Fruit fly (Drosophila melanogaster) whole organism, embryonic: ENCODE measurements around the gene jv.

Source experiments
- ATbp ChIP-seq: fragments of 200-800 bp; sonication (Bioruptor generic); optimal IDR thresholded peaks from 2 replicates; lab custom pipeline; 2017; ENCODE audit warnings: missing biosample characterization, mild to moderate bottlenecking, missing genetic modification characterization, missing genetic modification reagents
- CG10654 ChIP-seq: fragments of 200-800 bp; sonication (Bioruptor generic); optimal IDR thresholded peaks from 2 replicates; lab custom pipeline; 2016; ENCODE audit warnings: missing biosample characterization, missing genetic modification characterization
- CG11398 ChIP-seq: fragments of 200-800 bp; sonication (Bioruptor generic); optimal IDR thresholded peaks from 2 replicates; lab custom pipeline; 2016; ENCODE audit warnings: missing biosample characterization, missing genetic modification characterization
- CG11504 ChIP-seq: fragments of 200-800 bp; sonication (Bioruptor generic); optimal IDR thresholded peaks from 3 replicates; lab custom pipeline; 2019; ENCODE audit warnings: missing biosample characterization, mild to moderate bottlenecking, missing genetic modification characterization, moderate library complexity
- CG13123 ChIP-seq: fragments of 200-800 bp; sonication (Bioruptor generic); optimal IDR thresholded peaks from 2 replicates; lab custom pipeline; 2016; ENCODE audit warnings: missing biosample characterization, missing genetic modification characterization
- CG13287 ChIP-seq: fragments of 200-800 bp; sonication (Bioruptor generic); IDR thresholded peaks from 2 replicates; pipeline ENCODE4 v1.3.6; 2022; ENCODE audit warnings: missing biosample characterization, missing genetic modification characterization; ENCODE audit not compliant: partially characterized antibody
- CG14050 ChIP-seq: fragments of 200-800 bp; sonication (Bioruptor generic); IDR thresholded peaks from 3 replicates; pipeline ENCODE4 v1.3.6; 2022; ENCODE audit warnings: missing biosample characterization, missing genetic modification characterization
- CG14965 ChIP-seq: fragments of 200-800 bp; sonication (Bioruptor generic); optimal IDR thresholded peaks from 2 replicates; lab custom pipeline; 2016; ENCODE audit warnings: missing biosample characterization, missing genetic modification characterization, borderline replicate concordance
- CG1603 ChIP-seq: fragments of 200-800 bp; sonication (Bioruptor generic); optimal IDR thresholded peaks from 2 replicates; lab custom pipeline; 2019; ENCODE audit warnings: missing biosample characterization, mild to moderate bottlenecking, missing genetic modification characterization, moderate library complexity
- CG16779 ChIP-seq: fragments of 200-800 bp; sonication (Bioruptor generic); IDR thresholded peaks from 2 replicates; pipeline ENCODE4 v1.3.6; 2022; ENCODE audit warnings: missing biosample characterization, missing genetic modification characterization
- CG18476 ChIP-seq: fragments of 200-800 bp; sonication (Bioruptor generic); optimal IDR thresholded peaks from 2 replicates; lab custom pipeline; 2016; ENCODE audit warnings: missing biosample characterization, mild to moderate bottlenecking, missing genetic modification characterization
- CG2678 ChIP-seq: fragments of 200-800 bp; sonication (Bioruptor generic); optimal IDR thresholded peaks from 3 replicates; lab custom pipeline; 2019; ENCODE audit warnings: missing biosample characterization, mild to moderate bottlenecking, missing genetic modification characterization, moderate library complexity
- CG2889 ChIP-seq: fragments of 200-800 bp; sonication (Bioruptor generic); IDR thresholded peaks from 3 replicates; pipeline ENCODE4 v1.3.6; 2022; ENCODE audit warnings: missing biosample characterization, missing genetic modification characterization
- CG30431 ChIP-seq: fragments of 200-800 bp; sonication (Bioruptor generic); optimal IDR thresholded peaks from 2 replicates; lab custom pipeline; 2017; ENCODE audit warnings: missing biosample characterization, missing genetic modification characterization
- CG31224 ChIP-seq: fragments of 200-800 bp; sonication (Bioruptor generic); IDR thresholded peaks from 2 replicates; pipeline ENCODE4 v1.3.6; 2022; ENCODE audit warnings: missing biosample characterization, missing genetic modification characterization
- CG33557 ChIP-seq: fragments of 200-800 bp; sonication (Bioruptor generic); optimal IDR thresholded peaks from 2 replicates; lab custom pipeline; 2019; ENCODE audit warnings: missing biosample characterization, mild to moderate bottlenecking, missing genetic modification characterization, moderate library complexity
- CG6654 ChIP-seq: fragments of 200-800 bp; sonication (Bioruptor generic); optimal IDR thresholded peaks from 2 replicates; lab custom pipeline; 2017; ENCODE audit warnings: missing biosample characterization, mild to moderate bottlenecking, missing genetic modification characterization
- CG7928 ChIP-seq: fragments of 200-800 bp; sonication (Bioruptor generic); optimal IDR thresholded peaks from 2 replicates; lab custom pipeline; 2017; ENCODE audit warnings: missing biosample characterization, mild to moderate bottlenecking, missing genetic modification characterization
- CG8089 ChIP-seq: fragments of 200-800 bp; sonication (Bioruptor generic); optimal IDR thresholded peaks from 3 replicates; lab custom pipeline; 2016; ENCODE audit warnings: missing biosample characterization, missing genetic modification characterization
- CG8765 ChIP-seq: fragments of 200-800 bp; sonication (Bioruptor generic); IDR thresholded peaks from 2 replicates; pipeline ENCODE4 v1.3.6; 2022; ENCODE audit warnings: missing biosample characterization, missing genetic modification characterization
- D19A ChIP-seq: fragments of 200-800 bp; optimal IDR thresholded peaks from 3 replicates; lab custom pipeline; 2019; ENCODE audit warnings: missing biosample characterization, mild to moderate bottlenecking, missing genetic modification characterization, moderate library complexity
- Dbx ChIP-seq: fragments of 200-800 bp; sonication (Bioruptor generic); IDR thresholded peaks from 3 replicates; pipeline ENCODE4 v1.3.6; 2022; ENCODE audit warnings: missing biosample characterization, missing genetic modification characterization
- Dek ChIP-seq: fragments of 200-800 bp; sonication (Bioruptor generic); optimal IDR thresholded peaks from 3 replicates; lab custom pipeline; 2019; ENCODE audit warnings: missing biosample characterization, mild to moderate bottlenecking, missing genetic modification characterization, moderate library complexity
- ERR ChIP-seq: fragments of 200-800 bp; sonication (Bioruptor generic); optimal IDR thresholded peaks from 2 replicates; lab custom pipeline; 2016; ENCODE audit warnings: missing biosample characterization, missing genetic modification characterization
- Hmr ChIP-seq: fragments of 200-800 bp; sonication (Bioruptor generic); optimal IDR thresholded peaks from 3 replicates; lab custom pipeline; 2017; ENCODE audit warnings: mild to moderate bottlenecking, missing biosample characterization, missing genetic modification reagents, missing genetic modification characterization
- MBD-R2 ChIP-seq: fragments of 200-800 bp; sonication (Bioruptor generic); IDR thresholded peaks from 2 replicates; pipeline ENCODE4 v1.3.6; 2022; ENCODE audit warnings: missing biosample characterization, missing genetic modification characterization
- MESR4 ChIP-seq: fragments of 200-800 bp; sonication (Bioruptor generic); optimal IDR thresholded peaks from 2 replicates; lab custom pipeline; 2018; ENCODE audit warnings: missing biosample characterization, mild to moderate bottlenecking, missing genetic modification characterization, moderate library complexity
- Mes4 ChIP-seq: fragments of 200-800 bp; sonication (Bioruptor generic); optimal IDR thresholded peaks from 2 replicates; lab custom pipeline; 2016; ENCODE audit warnings: missing biosample characterization, missing genetic modification characterization
- Nf-YC ChIP-seq: fragments of 200-800 bp; optimal IDR thresholded peaks from 3 replicates; lab custom pipeline; 2019; ENCODE audit warnings: missing biosample characterization, mild to moderate bottlenecking, missing genetic modification characterization, moderate library complexity
- Poxn ChIP-seq: fragments of 200-800 bp; sonication (Bioruptor generic); IDR thresholded peaks from 2 replicates; pipeline ENCODE4 v1.3.6; 2022; ENCODE audit warnings: missing biosample characterization, missing genetic modification characterization
- Ravus ChIP-seq: fragments of 200-800 bp; sonication (Bioruptor generic); IDR thresholded peaks from 2 replicates; pipeline ENCODE4 v1.3.6; 2022; ENCODE audit warnings: missing biosample characterization, missing genetic modification characterization
- Rfx ChIP-seq: fragments of 200-800 bp; sonication (Bioruptor generic); IDR thresholded peaks from 2 replicates; pipeline ENCODE4 v1.3.6; 2022; ENCODE audit warnings: missing biosample characterization, missing genetic modification characterization
- Scr ChIP-seq: fragments of 200-800 bp; sonication (Bioruptor generic); IDR thresholded peaks from 2 replicates; pipeline ENCODE4 v1.3.6; 2022; ENCODE audit warnings: missing biosample characterization, missing genetic modification characterization; ENCODE audit not compliant: partially characterized antibody
- Sry-δ ChIP-seq: fragments of 200-800 bp; sonication (Bioruptor generic); optimal IDR thresholded peaks from 2 replicates; lab custom pipeline; 2016; ENCODE audit warnings: missing biosample characterization, missing genetic modification characterization
- Trl ChIP-seq, 3 experiments: fragments of >200 bp in 2 of 3; fragments of 200-800 bp in 1 of 3; sonication (Bioruptor generic) in 1 of 3; optimal IDR thresholded peaks; 2 replicates in 1 of 3; 3 replicates in 2 of 3; lab custom pipeline; 2016 to 2017; ENCODE audit warnings: missing biosample characterization in 1 of 3, missing genetic modification characterization in 1 of 3
- Usf ChIP-seq: fragments of 200-800 bp; sonication (Bioruptor generic); optimal IDR thresholded peaks from 2 replicates; lab custom pipeline; 2017; ENCODE audit warnings: missing genotype, missing biosample characterization, missing genetic modification characterization
- bab2 ChIP-seq: fragments of 200-800 bp; sonication (Bioruptor generic); optimal IDR thresholded peaks from 2 replicates; lab custom pipeline; 2016; ENCODE audit warnings: missing biosample characterization, missing genetic modification characterization
- cas ChIP-seq: fragments of 200-800 bp; sonication (Bioruptor generic); IDR thresholded peaks from 2 replicates; pipeline ENCODE4 v1.3.6; 2022; ENCODE audit warnings: missing biosample characterization, missing genetic modification characterization
- dpn ChIP-seq, 2 experiments: fragments of 200-800 bp; sonication (Bioruptor generic); optimal IDR thresholded peaks; 3 replicates each; lab custom pipeline; 2016; ENCODE audit warnings: missing biosample characterization in 2 of 2, missing genetic modification characterization in 2 of 2
- ewg ChIP-seq: fragments of 200-800 bp; sonication (Bioruptor generic); optimal IDR thresholded peaks from 3 replicates; lab custom pipeline; 2017; ENCODE audit warnings: mild to moderate bottlenecking, missing biosample characterization, missing genetic modification reagents, missing genetic modification characterization
- klu ChIP-seq: fragments of 200-800 bp; sonication (Bioruptor generic); IDR thresholded peaks from 2 replicates; pipeline ENCODE4 v1.3.6; 2022; ENCODE audit warnings: missing biosample characterization, missing genetic modification characterization
- lmd ChIP-seq: fragments of 200-800 bp; sonication (Bioruptor generic); IDR thresholded peaks from 2 replicates; pipeline ENCODE4 v1.3.6; 2022; ENCODE audit warnings: missing biosample characterization, missing genetic modification characterization
- onecut ChIP-seq: fragments of 200-800 bp; sonication (Bioruptor generic); IDR thresholded peaks from 2 replicates; pipeline ENCODE4 v1.3.6; 2022; ENCODE audit warnings: missing biosample characterization, missing genetic modification characterization
- pan ChIP-seq, 4 experiments: fragments of >200 bp in 3 of 4; fragments of 200-800 bp in 1 of 4; sonication (Bioruptor generic) in 1 of 4; optimal IDR thresholded peaks in 3 of 4; IDR thresholded peaks in 1 of 4; 2 replicates each; pipeline versions ENCODE4 v1.3.6 to Lab custom; 2017 to 2022; ENCODE audit warnings: missing biosample characterization in 2 of 4, missing genetic modification characterization in 2 of 4, mixed read lengths in 1 of 4
- pnt ChIP-seq: fragments of 200-800 bp; sonication (Bioruptor generic); optimal IDR thresholded peaks from 3 replicates; lab custom pipeline; 2016; ENCODE audit warnings: missing biosample characterization, missing genetic modification characterization
- seq ChIP-seq: fragments of 200-800 bp; sonication (Bioruptor generic); IDR thresholded peaks from 2 replicates; pipeline ENCODE4 v1.3.6; 2022; ENCODE audit warnings: missing biosample characterization, missing genetic modification characterization
- sisA ChIP-seq: fragments of 200-800 bp; sonication (Bioruptor generic); IDR thresholded peaks from 2 replicates; pipeline ENCODE4 v1.3.6; 2022; ENCODE audit warnings: missing biosample characterization, missing genetic modification characterization
- slou ChIP-seq: fragments of 200-800 bp; sonication (Bioruptor generic); optimal IDR thresholded peaks from 3 replicates; lab custom pipeline; 2016; ENCODE audit warnings: missing biosample characterization, missing genetic modification characterization
- toy ChIP-seq: fragments of 200-800 bp; sonication (Bioruptor generic); IDR thresholded peaks from 2 replicates; pipeline ENCODE4 v1.3.6; 2022; ENCODE audit warnings: missing biosample characterization, missing genetic modification characterization
- zen ChIP-seq: fragments of 200-800 bp; sonication (Bioruptor generic); optimal IDR thresholded peaks from 3 replicates; lab custom pipeline; 2018; ENCODE audit warnings: missing biosample characterization, mild to moderate bottlenecking, missing genetic modification characterization, moderate library complexity

The jv gene

DNA sequence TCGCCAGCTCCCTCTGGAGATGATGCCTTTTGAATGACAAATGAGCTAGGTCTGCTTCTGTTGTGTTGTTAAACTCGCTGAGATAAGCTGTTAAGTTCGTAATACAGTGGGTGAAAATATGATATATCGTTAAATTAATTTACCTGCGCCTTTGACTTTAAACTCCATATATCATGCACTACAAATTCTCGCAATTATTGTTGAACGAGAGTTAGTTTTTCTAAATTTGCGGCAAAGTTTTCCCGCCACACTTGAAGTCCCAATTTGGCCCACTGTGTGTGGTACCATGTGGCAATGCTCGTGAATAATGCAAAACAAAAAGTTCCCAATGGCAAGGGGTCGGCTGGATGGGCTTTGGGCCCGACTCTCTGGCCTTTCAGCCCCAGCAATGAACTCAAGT is 12.6 kb downstream of the jv start (continued):
- TF ChIP-seq MESR4 (GFP tag; lab: Kevin White, UChicago) (no peak), CG6654 (GFP tag; lab: Kevin White, UChicago) (no peak), slou (GFP tag; lab: Kevin White, UChicago) (no peak), Hmr (GFP tag; lab: Kevin White, UChicago) (peak; percentile 46), CG7928 (GFP tag; lab: Kevin White, UChicago) (no peak), CG11398 (GFP tag; lab: Kevin White, UChicago) (peak; percentile 47), Usf (no peak), D19A (tag; lab: Kevin White, UChicago) (no peak), seq (GFP tag; lab: Robert Waterston, UW) (peak; percentile 65), Ravus (GFP tag; lab: Robert Waterston, UW) (no peak), ERR (GFP tag; lab: Kevin White, UChicago) (peak; percentile 48), MBD-R2 (GFP tag; lab: Robert Waterston, UW) (no peak), CG11504 (tag; lab: Kevin White, UChicago) (peak; percentile 82), Poxn (GFP tag; lab: Robert Waterston, UW) (no peak), CG13287 (GFP tag; lab: Robert Waterston, UW) (no peak), Trl (optimal IDR thresholded peaks at IDR 0.05; lab: Kevin White, UChicago) (no peak), Trl (GFP tag; optimal IDR thresholded peaks at IDR 0.05; lab: Kevin White, UChicago) (peak; percentile 5), CG8089 (GFP tag; lab: Kevin White, UChicago) (peak; percentile 32), CG13123 (no peak), Scr (GFP tag; lab: Robert Waterston, UW) (no peak), Dek (tag; lab: Kevin White, UChicago) (no peak), CG33557 (no peak), zen (tag; lab: Kevin White, UChicago) (no peak), CG8765 (GFP tag; lab: Robert Waterston, UW) (no peak), CG1603 (tag; lab: Kevin White, UChicago) (no peak), sisA (GFP tag; lab: Robert Waterston, UW) (peak; percentile 62), Rfx (GFP tag; lab: Robert Waterston, UW) (peak; percentile 77), bab2 (GFP tag; lab: Kevin White, UChicago) (peak; percentile 54), Mes4 (GFP tag; lab: Kevin White, UChicago) (peak; percentile 10), cas (GFP tag; lab: Robert Waterston, UW) (no peak), onecut (GFP tag; lab: Robert Waterston, UW) (peak; percentile 27; the same call in 1 of the 2 replicates), Dbx (GFP tag; lab: Robert Waterston, UW) (peak; percentile 47; the same call in 1 of the 3 replicates), toy (no peak), klu (no peak), dpn (GFP tag; optimal IDR thresholded peaks at IDR 0.05; lab: Kevin White, UChicago) (peak; percentile 59 to 61), ATbp (GFP tag; lab: Kevin White, UChicago) (peak; percentile 13), CG10654 (GFP tag; lab: Kevin White, UChicago) (peak; percentile 44), CG31224 (GFP tag; lab: Robert Waterston, UW) (no peak), ewg (GFP tag; lab: Kevin White, UChicago) (peak; percentile 43), Nf-YC (tag; lab: Kevin White, UChicago) (no peak), CG16779 (GFP tag; lab: Robert Waterston, UW) (0 out of 2 replicates have a peak, but pooled peaks have one; percentile 30), Sry-δ (GFP tag; lab: Kevin White, UChicago) (no peak), CG2889 (GFP tag; lab: Robert Waterston, UW) (peak; percentile 53; the same call in 1 of the 3 replicates), pnt (peak; percentile 39), lmd (GFP tag; lab: Robert Waterston, UW) (peak; percentile 83), CG14050 (GFP tag; lab: Robert Waterston, UW) (peak; percentile 77), CG14965 (GFP tag; lab: Kevin White, UChicago) (no peak), CG2678 (peak; percentile 81), CG30431 (GFP tag; lab: Kevin White, UChicago) (peak; percentile 10), CG18476 (no peak), pan (optimal IDR thresholded peaks at IDR 0.05; lab: Kevin White, UChicago) (no peak), pan (GFP tag; optimal IDR thresholded peaks at IDR 0.05 in 1 of 2, IDR thresholded peaks at IDR 0.05 in 1 of 2) (peak in 1 of 2 experiments; percentile 88)
